Fruit fly (Drosophila melanogaster): ENCODE measurements around the gene CG1677.
A peak's percentile ranks its signal among the peaks of the same experiment; 100 is the strongest.

Gene CG1677

dm6 chrX:7379569-7379968, 26.0 kb downstream of the CG1677 start (continued):
- TF ChIP-seq dac (GFP tag; optimal IDR thresholded peaks at IDR 0.05), result no peak
- no peak for TF ChIP-seq CG8119 (GFP tag; IDR thresholded peaks at IDR 0.05)
- peak; percentile 13 for TF ChIP-seq Ets96B (tag; optimal IDR thresholded peaks at IDR 0.05)
- TF ChIP-seq Sox15 (GFP tag; optimal IDR thresholded peaks at IDR 0.05), result no peak
- TF ChIP-seq Eip78C (GFP tag), result peak; percentile 74
- no peak for TF ChIP-seq Blimp-1 (GFP tag; optimal IDR thresholded peaks at IDR 0.05)
- peak; percentile 2 for TF ChIP-seq CG10631 (GFP tag; optimal IDR thresholded peaks at IDR 0.05)
- TF ChIP-seq Lpt (GFP tag; optimal IDR thresholded peaks at IDR 0.05), result no peak
- peak; percentile 33 for TF ChIP-seq CG6808 (GFP tag; optimal IDR thresholded peaks at IDR 0.05)
- TF ChIP-seq CG11762 (GFP tag; optimal IDR thresholded peaks at IDR 0.05; ENCODE audit: insufficient read depth), result no peak
- peak; percentile 23 for TF ChIP-seq CG10669 (GFP tag; optimal IDR thresholded peaks at IDR 0.05)
- no peak for TF ChIP-seq CG6276 (GFP tag; optimal IDR thresholded peaks at IDR 0.05)
- peak; percentile 23; the same call in 1 of the 2 replicates for TF ChIP-seq CG15336 (GFP tag; IDR thresholded peaks at IDR 0.05)
- peak; percentile 34 for TF ChIP-seq CG31627 (GFP tag; optimal IDR thresholded peaks at IDR 0.05)
- peak; percentile 10 for TF ChIP-seq CG34406 (GFP tag; optimal IDR thresholded peaks at IDR 0.05)
- peak; percentile 36 for TF ChIP-seq cyc (GFP tag; optimal IDR thresholded peaks at IDR 0.05)
- no peak for TF ChIP-seq Gug (GFP tag; IDR thresholded peaks at IDR 0.05)
- peak; percentile 37 for TF ChIP-seq CG6792 (GFP tag; optimal IDR thresholded peaks at IDR 0.05)
- TF ChIP-seq eg (GFP tag; IDR thresholded peaks at IDR 0.05), result peak; percentile 35; the same call in 1 of the 3 replicates
- no peak for TF ChIP-seq Hr4 (GFP tag; optimal IDR thresholded peaks at IDR 0.05)
- TF ChIP-seq CG4318 (GFP tag; optimal IDR thresholded peaks at IDR 0.05), result no peak
- TF ChIP-seq vri (GFP tag; optimal IDR thresholded peaks at IDR 0.05), result no peak
- peak; percentile 21 for TF ChIP-seq topi (GFP tag; optimal IDR thresholded peaks at IDR 0.05)
- TF ChIP-seq Met (GFP tag; optimal IDR thresholded peaks at IDR 0.05), result peak; percentile 3
- no peak for TF ChIP-seq acj6 (GFP tag; optimal IDR thresholded peaks at IDR 0.05)
- TF ChIP-seq CG11902 (GFP tag; optimal IDR thresholded peaks at IDR 0.05), result peak; percentile 5
- no peak for TF ChIP-seq esn (GFP tag; optimal IDR thresholded peaks at IDR 0.05)

- TF ChIP-seq dac (GFP tag; optimal IDR thresholded peaks at IDR 0.05), result no peak
- TF ChIP-seq spab (GFP tag; optimal IDR thresholded peaks at IDR 0.05), result no peak
- no peak for TF ChIP-seq Eip75B (GFP tag; optimal IDR thresholded peaks at IDR 0.05)
- TF ChIP-seq dsx (GFP tag; optimal IDR thresholded peaks at IDR 0.05; ENCODE audit: poor library complexity, severe bottlenecking), result no peak
- no peak for TF ChIP-seq Sox102F (GFP tag; optimal IDR thresholded peaks at IDR 0.05)
- no peak for TF ChIP-seq svp (GFP tag)
- no peak for TF ChIP-seq Hr38 (GFP tag; optimal IDR thresholded peaks at IDR 0.05)
- TF ChIP-seq CG15336 (GFP tag; IDR thresholded peaks at IDR 0.05), result no peak
These were observed 27.8 kb downstream of the CG1677 start, which contains the start of gene CheA7a for dm6 chrX:7377840-7378239. Gene CheA7a (plus strand): TSS chrX:7378140.

- TF ChIP-seq Sox15 (GFP tag; optimal IDR thresholded peaks at IDR 0.05), result no peak
- no peak for TF ChIP-seq Blimp-1 (GFP tag; optimal IDR thresholded peaks at IDR 0.05)
- TF ChIP-seq eg (GFP tag; IDR thresholded peaks at IDR 0.05), result no peak
- peak; percentile 23 for TF ChIP-seq Ets96B (tag; optimal IDR thresholded peaks at IDR 0.05)
- TF ChIP-seq CG9139 (GFP tag; optimal IDR thresholded peaks at IDR 0.05), result no peak
- TF ChIP-seq acj6 (GFP tag; optimal IDR thresholded peaks at IDR 0.05), result no peak
- TF ChIP-seq fd59A (GFP tag; optimal IDR thresholded peaks at IDR 0.05), result no peak
- no peak for TF ChIP-seq net (GFP tag; optimal IDR thresholded peaks at IDR 0.05)
- TF ChIP-seq CG11902 (GFP tag; optimal IDR thresholded peaks at IDR 0.05), result no peak
- no peak for TF ChIP-seq Ets21C (GFP tag; optimal IDR thresholded peaks at IDR 0.05)
- peak; percentile 13 for TF ChIP-seq OdsH (GFP tag; optimal IDR thresholded peaks at IDR 0.05)
- TF ChIP-seq Hr39 (GFP tag; optimal IDR thresholded peaks at IDR 0.05), result peak; percentile 10
- TF ChIP-seq ss (GFP tag; optimal IDR thresholded peaks at IDR 0.05), result peak in 1 of 2 experiments; percentile 3
- TF ChIP-seq CG11294 (GFP tag; IDR thresholded peaks at IDR 0.05), result no peak
- no peak for TF ChIP-seq CG6854 (GFP tag; optimal IDR thresholded peaks at IDR 0.05)
- TF ChIP-seq CG1621 (tag; optimal IDR thresholded peaks at IDR 0.05), result no peak
- no peak for TF ChIP-seq CG8119 (GFP tag; IDR thresholded peaks at IDR 0.05)
- no peak for TF ChIP-seq CG16779 (tag; optimal IDR thresholded peaks at IDR 0.05)
- TF ChIP-seq Smox (GFP tag; optimal IDR thresholded peaks at IDR 0.05), result peak; percentile 4
- TF ChIP-seq esn (GFP tag; optimal IDR thresholded peaks at IDR 0.05), result no peak
- TF ChIP-seq Sox102F (GFP tag; optimal IDR thresholded peaks at IDR 0.05), result no peak
- no peak for TF ChIP-seq Lpt (GFP tag; optimal IDR thresholded peaks at IDR 0.05)
- TF ChIP-seq Hr4 (GFP tag; optimal IDR thresholded peaks at IDR 0.05), result no peak
- TF ChIP-seq fd85E (GFP tag; optimal IDR thresholded peaks at IDR 0.05), result no peak
- peak; percentile 60 for TF ChIP-seq Eip78C (GFP tag)
- no peak for TF ChIP-seq Eip75B (GFP tag; optimal IDR thresholded peaks at IDR 0.05)
- TF ChIP-seq cyc (GFP tag; optimal IDR thresholded peaks at IDR 0.05), result no peak
- TF ChIP-seq CG4318 (GFP tag; optimal IDR thresholded peaks at IDR 0.05), result no peak
- TF ChIP-seq vri (GFP tag; optimal IDR thresholded peaks at IDR 0.05), result no peak
- TF ChIP-seq Met (GFP tag; optimal IDR thresholded peaks at IDR 0.05), result no peak
- no peak for TF ChIP-seq CG8319 (GFP tag; optimal IDR thresholded peaks at IDR 0.05)
These were observed 33.1 kb downstream of the CG1677 start for dm6 chrX:7372475-7372874.

All from whole organism, prepupa.